Fruit fly (Drosophila melanogaster) whole organism, embryonic: ENCODE data around the gene tub.

Experiments
- Atf-2 ChIP-seq: fragments of 200-800 bp; sonication (Bioruptor generic); optimal IDR thresholded peaks from 2 replicates; lab custom pipeline; 2016; ENCODE audit warnings: missing biosample characterization, missing genetic modification characterization
- BEAF-32 ChIP-seq: fragments of 200-800 bp; sonication (Bioruptor generic); optimal IDR thresholded peaks from 3 replicates; lab custom pipeline; 2017; ENCODE audit warnings: missing biosample characterization, missing genetic modification characterization, mild to moderate bottlenecking, moderate library complexity, missing genetic modification reagents
- CG10321 ChIP-seq: fragments of 200-800 bp; sonication (Bioruptor generic); IDR thresholded peaks from 2 replicates; pipeline ENCODE4 v1.3.6; 2022; ENCODE audit warnings: missing biosample characterization, missing genetic modification characterization
- CG11398 ChIP-seq: fragments of 200-800 bp; sonication (Bioruptor generic); optimal IDR thresholded peaks from 2 replicates; lab custom pipeline; 2016; ENCODE audit warnings: missing biosample characterization, missing genetic modification characterization
- CG12071 ChIP-seq: fragments of 200-800 bp; sonication (Bioruptor generic); optimal IDR thresholded peaks from 3 replicates; lab custom pipeline; 2018; ENCODE audit warnings: missing biosample characterization, mild to moderate bottlenecking, missing genetic modification characterization
- CG13424 ChIP-seq: fragments of 200-800 bp; sonication (Bioruptor generic); optimal IDR thresholded peaks from 2 replicates; lab custom pipeline; 2019; ENCODE audit warnings: missing biosample characterization, mild to moderate bottlenecking, missing genetic modification characterization, moderate library complexity
- CG14965 ChIP-seq: fragments of 200-800 bp; sonication (Bioruptor generic); optimal IDR thresholded peaks from 2 replicates; lab custom pipeline; 2016; ENCODE audit warnings: missing biosample characterization, missing genetic modification characterization, borderline replicate concordance
- CG1602 ChIP-seq: fragments of 200-800 bp; sonication (Bioruptor generic); optimal IDR thresholded peaks from 3 replicates; lab custom pipeline; 2016; ENCODE audit warnings: missing biosample characterization, missing genetic modification characterization
- CG17802 ChIP-seq: fragments of 200-800 bp; sonication (Bioruptor generic); optimal IDR thresholded peaks from 2 replicates; lab custom pipeline; 2018; ENCODE audit warnings: missing biosample characterization, mild to moderate bottlenecking, missing genetic modification characterization, moderate library complexity
- CG18011 ChIP-seq: fragments of 200-800 bp; sonication (Bioruptor generic); optimal IDR thresholded peaks from 2 replicates; lab custom pipeline; 2017; ENCODE audit warnings: missing biosample characterization, missing genetic modification characterization, mild to moderate bottlenecking, moderate library complexity, missing genotype
- CG2120 ChIP-seq: fragments of 200-800 bp; sonication (Bioruptor generic); optimal IDR thresholded peaks from 3 replicates; lab custom pipeline; 2016; ENCODE audit warnings: missing biosample characterization, missing genetic modification characterization
- CG30403 ChIP-seq: fragments of 200-800 bp; sonication (Bioruptor generic); optimal IDR thresholded peaks from 3 replicates; lab custom pipeline; 2016; ENCODE audit warnings: missing biosample characterization, missing genetic modification characterization
- CG31441 ChIP-seq: fragments of 200-800 bp; sonication (Bioruptor generic); IDR thresholded peaks from 2 replicates; pipeline ENCODE4 v1.3.6; 2022; ENCODE audit warnings: missing biosample characterization, missing genetic modification characterization
- CG7357 ChIP-seq: fragments of 200-800 bp; sonication (Bioruptor generic); IDR thresholded peaks from 3 replicates; pipeline ENCODE4 v1.3.6; 2022; ENCODE audit warnings: missing biosample characterization, missing genetic modification characterization
- CG8089 ChIP-seq: fragments of 200-800 bp; sonication (Bioruptor generic); optimal IDR thresholded peaks from 3 replicates; lab custom pipeline; 2016; ENCODE audit warnings: missing biosample characterization, missing genetic modification characterization
- CG8388 ChIP-seq: fragments of 200-800 bp; sonication (Bioruptor generic); optimal IDR thresholded peaks from 2 replicates; lab custom pipeline; 2019; ENCODE audit warnings: missing biosample characterization, mild to moderate bottlenecking, missing genetic modification characterization, moderate library complexity
- CG8478 ChIP-seq: fragments of >200 bp; optimal IDR thresholded peaks from 2 replicates; lab custom pipeline; 2018
- CG9215 ChIP-seq: fragments of 200-800 bp; sonication (Bioruptor generic); IDR thresholded peaks from 2 replicates; pipeline ENCODE4 v1.3.6; 2022; ENCODE audit warnings: missing biosample characterization, missing genetic modification characterization
- CHES-1-like ChIP-seq: fragments of 200-800 bp; sonication (Bioruptor generic); optimal IDR thresholded peaks from 2 replicates; lab custom pipeline; 2016; ENCODE audit warnings: missing biosample characterization, missing genetic modification characterization
- CoRest ChIP-seq: fragments of 200-800 bp; sonication (Bioruptor generic); optimal IDR thresholded peaks from 3 replicates; lab custom pipeline; 2018; ENCODE audit warnings: missing biosample characterization, mild to moderate bottlenecking, missing genetic modification characterization, moderate library complexity
- Dek ChIP-seq: fragments of 200-800 bp; sonication (Bioruptor generic); optimal IDR thresholded peaks from 3 replicates; lab custom pipeline; 2019; ENCODE audit warnings: missing biosample characterization, mild to moderate bottlenecking, missing genetic modification characterization, moderate library complexity
- Eip74EF ChIP-seq, 2 experiments: fragments of 200-800 bp in 1 of 2; fragments of >200 bp in 1 of 2; sonication (Bioruptor generic) in 1 of 2; optimal IDR thresholded peaks; 2 replicates each; lab custom pipeline; 2017 to 2019; ENCODE audit warnings: missing biosample characterization in 2 of 2, missing genetic modification characterization in 2 of 2, mild to moderate bottlenecking in 1 of 2, moderate library complexity in 1 of 2
- Fer2 ChIP-seq: fragments of 200-800 bp; sonication (Bioruptor generic); optimal IDR thresholded peaks from 2 replicates; lab custom pipeline; 2018; ENCODE audit warnings: missing biosample characterization, mild to moderate bottlenecking, missing genetic modification characterization, moderate library complexity
- HLH3B ChIP-seq: fragments of 200-800 bp; sonication (Bioruptor generic); IDR thresholded peaks from 2 replicates; pipeline ENCODE4 v1.3.6; 2022; ENCODE audit warnings: missing biosample characterization, missing genetic modification characterization
- MTF-1 ChIP-seq: fragments of 200-800 bp; sonication (Bioruptor generic); optimal IDR thresholded peaks from 2 replicates; lab custom pipeline; 2018; ENCODE audit warnings: missing biosample characterization, mild to moderate bottlenecking, missing genetic modification characterization, borderline replicate concordance
- Mrtf ChIP-seq: fragments of 200-800 bp; sonication (Bioruptor generic); IDR thresholded peaks from 3 replicates; pipeline ENCODE4 v1.3.6; 2022; ENCODE audit warnings: missing biosample characterization, missing genetic modification characterization
- Nf-YC ChIP-seq: fragments of 200-800 bp; optimal IDR thresholded peaks from 3 replicates; lab custom pipeline; 2019; ENCODE audit warnings: missing biosample characterization, mild to moderate bottlenecking, missing genetic modification characterization, moderate library complexity
- Pdp1 ChIP-seq, 2 experiments: fragments of 200-800 bp; sonication (Bioruptor generic); optimal IDR thresholded peaks; 3 replicates each; lab custom pipeline; 2016; ENCODE audit warnings: missing biosample characterization in 2 of 2, missing genetic modification characterization in 2 of 2, mild to moderate bottlenecking in 1 of 2, moderate library complexity in 1 of 2
- Scr ChIP-seq: fragments of 200-800 bp; sonication (Bioruptor generic); IDR thresholded peaks from 2 replicates; pipeline ENCODE4 v1.3.6; 2022; ENCODE audit warnings: missing biosample characterization, missing genetic modification characterization; ENCODE audit not compliant: partially characterized antibody
- Six4 ChIP-seq: fragments of 200-800 bp; sonication (Bioruptor generic); optimal IDR thresholded peaks from 2 replicates; lab custom pipeline; 2016; ENCODE audit warnings: missing biosample characterization, missing genetic modification characterization
- Spps ChIP-seq: fragments of 200-800 bp; sonication (Bioruptor generic); optimal IDR thresholded peaks from 2 replicates; lab custom pipeline; 2018; ENCODE audit warnings: missing biosample characterization, mild to moderate bottlenecking, missing genetic modification characterization
- Usf ChIP-seq: fragments of 200-800 bp; sonication (Bioruptor generic); optimal IDR thresholded peaks from 2 replicates; lab custom pipeline; 2017; ENCODE audit warnings: missing genotype, missing biosample characterization, missing genetic modification characterization
- Xbp1 ChIP-seq: fragments of 200-800 bp; sonication (Bioruptor generic); optimal IDR thresholded peaks from 3 replicates; lab custom pipeline; 2016; ENCODE audit warnings: missing biosample characterization, mild to moderate bottlenecking, missing genetic modification characterization
- YL-1 ChIP-seq: fragments of 200-800 bp; sonication (Bioruptor generic); optimal IDR thresholded peaks from 3 replicates; lab custom pipeline; 2017; ENCODE audit warnings: missing biosample characterization, mild to moderate bottlenecking, missing genetic modification characterization
- ase ChIP-seq: fragments of 200-800 bp; sonication (Bioruptor generic); IDR thresholded peaks from 3 replicates; pipeline ENCODE4 v1.3.6; 2022; ENCODE audit warnings: missing biosample characterization, missing genetic modification characterization
- bsh ChIP-seq, 2 experiments: fragments of 200-800 bp; sonication (Bioruptor generic); optimal IDR thresholded peaks; 2 replicates each; lab custom pipeline; 2017 to 2018; ENCODE audit warnings: mild to moderate bottlenecking in 2 of 2, missing biosample characterization in 2 of 2, missing genetic modification characterization in 2 of 2, moderate library complexity in 1 of 2
- dm ChIP-seq: fragments of 200-800 bp; sonication (Bioruptor generic); optimal IDR thresholded peaks from 3 replicates; lab custom pipeline; 2016; ENCODE audit warnings: missing biosample characterization, missing genetic modification characterization
- emc ChIP-seq: fragments of 200-800 bp; sonication (Bioruptor generic); optimal IDR thresholded peaks from 2 replicates; lab custom pipeline; 2016; ENCODE audit warnings: missing biosample characterization, missing genetic modification characterization
- hbn ChIP-seq: fragments of 200-800 bp; sonication (Bioruptor generic); IDR thresholded peaks from 2 replicates; pipeline ENCODE4 v1.3.6; 2022; ENCODE audit warnings: missing biosample characterization, missing genetic modification characterization; ENCODE audit not compliant: partially characterized antibody
- hth ChIP-seq: fragments of >200 bp; optimal IDR thresholded peaks from 2 replicates; lab custom pipeline; 2017; ENCODE audit warnings: inconsistent platforms
- insv ChIP-seq, 2 experiments: fragments of 200-800 bp; sonication (Bioruptor generic); optimal IDR thresholded peaks; 3 replicates each; lab custom pipeline; 2016 to 2018; ENCODE audit warnings: missing biosample characterization in 2 of 2, missing genetic modification characterization in 2 of 2
- lmd ChIP-seq: fragments of 200-800 bp; sonication (Bioruptor generic); IDR thresholded peaks from 2 replicates; pipeline ENCODE4 v1.3.6; 2022; ENCODE audit warnings: missing biosample characterization, missing genetic modification characterization
- nmo ChIP-seq: fragments of 200-800 bp; sonication (Bioruptor generic); optimal IDR thresholded peaks from 2 replicates; lab custom pipeline; 2018; ENCODE audit warnings: missing biosample characterization, mild to moderate bottlenecking, missing genetic modification characterization, moderate library complexity
- prd ChIP-seq, 3 experiments: fragments of >200 bp in 2 of 3; fragments of 200-800 bp in 1 of 3; sonication (Bioruptor generic) in 1 of 3; optimal IDR thresholded peaks in 2 of 3; IDR thresholded peaks in 1 of 3; 2 replicates in 2 of 3; 3 replicates in 1 of 3; pipeline versions ENCODE4 v1.3.6 to Lab custom; 2017 to 2022; ENCODE audit warnings: missing biosample characterization in 1 of 3, missing genetic modification characterization in 1 of 3
- rib ChIP-seq: fragments of 200-800 bp; sonication (Bioruptor generic); IDR thresholded peaks from 2 replicates; pipeline ENCODE4 v1.3.6; 2022; ENCODE audit warnings: missing biosample characterization, missing genetic modification characterization
- sc ChIP-seq, 3 experiments: fragments of >200 bp in 2 of 3; fragments of 200-800 bp in 1 of 3; sonication (Bioruptor generic) in 1 of 3; optimal IDR thresholded peaks; 2 replicates in 2 of 3; 3 replicates in 1 of 3; lab custom pipeline; 2017; ENCODE audit warnings: mild to moderate bottlenecking in 1 of 3, missing biosample characterization in 1 of 3, missing genetic modification characterization in 1 of 3, missing genetic modification reagents in 1 of 3
- sug ChIP-seq: fragments of 200-800 bp; optimal IDR thresholded peaks from 2 replicates; lab custom pipeline; 2019; ENCODE audit warnings: missing biosample characterization, mild to moderate bottlenecking, missing genetic modification characterization, moderate library complexity
- unpg ChIP-seq: fragments of 200-800 bp; sonication (Bioruptor generic); optimal IDR thresholded peaks from 3 replicates; lab custom pipeline; 2018; ENCODE audit warnings: missing biosample characterization, mild to moderate bottlenecking, missing genetic modification characterization, moderate library complexity

Gene tub

DNA sequence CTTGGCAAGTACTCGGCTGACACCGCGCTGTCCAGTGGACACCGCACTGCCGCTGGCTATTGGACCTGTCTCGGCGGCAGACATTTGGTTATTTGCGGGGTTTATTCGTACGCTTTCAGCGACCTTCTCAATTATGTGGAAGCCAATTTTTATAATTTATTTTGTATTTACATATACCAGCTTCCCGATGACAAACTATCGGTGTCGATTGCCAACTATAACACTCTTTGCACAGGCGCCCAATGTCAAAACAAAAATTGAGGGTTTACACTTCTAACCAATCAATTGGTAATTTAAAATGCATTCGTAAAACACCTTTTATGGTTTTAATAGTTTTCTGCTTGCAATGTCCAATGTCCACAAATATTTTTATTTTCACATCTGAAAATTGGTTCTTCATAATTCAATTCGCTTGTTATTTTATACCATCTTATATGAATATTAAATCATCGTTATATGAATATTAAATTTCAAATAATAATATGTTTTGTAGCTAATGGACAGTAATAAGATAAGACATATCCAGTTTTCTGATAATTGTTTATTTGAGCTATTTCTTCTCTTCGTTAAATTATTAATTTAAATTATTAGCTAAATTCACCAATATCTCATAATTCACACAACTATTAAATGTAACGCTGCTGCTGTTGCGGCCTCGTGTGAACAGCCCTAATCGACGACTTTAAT lies 12.4 kb downstream of the tub start (continued):
- no peak for TF ChIP-seq CG10321 (GFP tag; lab: Robert Waterston, UW)
- TF ChIP-seq CG8388 (GFP tag; lab: Kevin White, UChicago) = no peak
- TF ChIP-seq MTF-1 (GFP tag; lab: Kevin White, UChicago) = no peak
- TF ChIP-seq CG7357 (GFP tag; lab: Robert Waterston, UW) = peak; percentile 96
- TF ChIP-seq Dek (tag; lab: Kevin White, UChicago) = no peak
- TF ChIP-seq HLH3B (GFP tag; lab: Robert Waterston, UW) = peak; percentile 7; the same call in 1 of the 2 replicates
- TF ChIP-seq rib = no peak
- TF ChIP-seq unpg (GFP tag; lab: Kevin White, UChicago) = no peak
- TF ChIP-seq sc (optimal IDR thresholded peaks at IDR 0.05; lab: Kevin White, UChicago) = no peak
- TF ChIP-seq sc (GFP tag; optimal IDR thresholded peaks at IDR 0.05; lab: Kevin White, UChicago) = no peak
- peak; percentile 98 for TF ChIP-seq CG17802 (tag; lab: Kevin White, UChicago)
- TF ChIP-seq Eip74EF (GFP tag; optimal IDR thresholded peaks at IDR 0.05; lab: Kevin White, UChicago) = no peak
- TF ChIP-seq nmo (GFP tag; lab: Kevin White, UChicago) = peak; percentile 69
- TF ChIP-seq Nf-YC (tag; lab: Kevin White, UChicago) = peak; percentile 2
- TF ChIP-seq CG13424 (tag; lab: Kevin White, UChicago) = peak; percentile 9
- TF ChIP-seq CG9215 (GFP tag; lab: Robert Waterston, UW) = 0 out of 2 replicates have a peak, but pooled peaks have one; percentile 26
- no peak for TF ChIP-seq CG8089
- TF ChIP-seq Atf-2 (GFP tag; lab: Kevin White, UChicago) = no peak
- TF ChIP-seq lmd (GFP tag; lab: Robert Waterston, UW) = peak; percentile 23; the same call in 1 of the 2 replicates
- TF ChIP-seq CG18011 (GFP tag; lab: Kevin White, UChicago) = no peak
- no peak for TF ChIP-seq ase (GFP tag; lab: Robert Waterston, UW)
- TF ChIP-seq Fer2 = no peak
- TF ChIP-seq CG14965 (GFP tag; lab: Kevin White, UChicago) = no peak
- TF ChIP-seq Pdp1 (GFP tag; optimal IDR thresholded peaks at IDR 0.05; lab: Kevin White, UChicago) = no peak
- TF ChIP-seq hbn (GFP tag; lab: Robert Waterston, UW) = 0 out of 2 replicates have a peak, but pooled peaks have one; percentile 46
- TF ChIP-seq prd (optimal IDR thresholded peaks at IDR 0.05; lab: Kevin White, UChicago) = no peak
- peak; percentile 48; the same call in 2 of the 3 replicates for TF ChIP-seq prd (GFP tag; IDR thresholded peaks at IDR 0.05; lab: Robert Waterston, UW)
- TF ChIP-seq YL-1 (GFP tag; lab: Kevin White, UChicago) = no peak
- TF ChIP-seq bsh (GFP tag; optimal IDR thresholded peaks at IDR 0.05; lab: Kevin White, UChicago) = no peak
- peak; percentile 24 for TF ChIP-seq CG1602 (GFP tag; lab: Kevin White, UChicago)
- peak; percentile 34 for TF ChIP-seq Xbp1 (GFP tag; lab: Kevin White, UChicago)
- no peak for TF ChIP-seq hth (lab: Kevin White, UChicago)
- TF ChIP-seq Usf (GFP tag; lab: Kevin White, UChicago) = no peak
- no peak for TF ChIP-seq CG11398 (GFP tag; lab: Kevin White, UChicago)
- no peak for TF ChIP-seq emc (GFP tag; lab: Kevin White, UChicago)
- no peak for TF ChIP-seq CG8478
- TF ChIP-seq dm (GFP tag; lab: Kevin White, UChicago) = peak; percentile 4
- TF ChIP-seq CG2120 (GFP tag; lab: Kevin White, UChicago) = peak; percentile 26
- TF ChIP-seq Scr = no peak; the same call in 1 of the 2 replicates
- no peak for TF ChIP-seq Mrtf (GFP tag; lab: Robert Waterston, UW)
- TF ChIP-seq CoRest = peak; percentile 62
- no peak for TF ChIP-seq CHES-1-like (GFP tag; lab: Kevin White, UChicago)
- no peak for TF ChIP-seq Six4 (GFP tag; lab: Kevin White, UChicago)
- TF ChIP-seq BEAF-32 (GFP tag; lab: Kevin White, UChicago) = peak; percentile 55
- TF ChIP-seq CG31441 (GFP tag; lab: Robert Waterston, UW) = peak; percentile 55; the same call in 1 of the 2 replicates
- peak; percentile 44 for TF ChIP-seq CG30403 (GFP tag; lab: Kevin White, UChicago)
- TF ChIP-seq sug (tag; lab: Kevin White, UChicago) = peak; percentile 36
- TF ChIP-seq insv (GFP tag; optimal IDR thresholded peaks at IDR 0.05; lab: Kevin White, UChicago) = no peak
- no peak for TF ChIP-seq Spps (tag; lab: Kevin White, UChicago)
- TF ChIP-seq CG12071 (GFP tag; lab: Kevin White, UChicago) = no peak
